Fruit fly (Drosophila melanogaster) whole organism, pupa: Measurements from ENCODE around the gene Vm34Ca.

Source experiments
- CG10348 ChIP-seq: fragments of 200-800 bp; sonication (Bioruptor generic); IDR thresholded peaks from 2 replicates; pipeline ENCODE4 v1.3.6; 2022; ENCODE audit warnings: missing biosample characterization, missing genetic modification characterization
- CG12605 ChIP-seq: fragments of 200-800 bp; sonication (Bioruptor generic); IDR thresholded peaks from 2 replicates; pipeline ENCODE4 v1.3.6; 2022; ENCODE audit warnings: missing biosample characterization, missing genetic modification characterization
- CG13204 ChIP-seq: fragments of 200-800 bp; sonication (Bioruptor generic); optimal IDR thresholded peaks from 2 replicates; lab custom pipeline; 2018; ENCODE audit warnings: missing biosample characterization, mild to moderate bottlenecking, missing genetic modification characterization, moderate library complexity
- CG14655 ChIP-seq: fragments of 200-800 bp; sonication (Bioruptor generic); optimal IDR thresholded peaks from 3 replicates; lab custom pipeline; 2017; ENCODE audit warnings: mild to moderate bottlenecking, missing biosample characterization, missing genetic modification reagents, missing genetic modification characterization
- CG15710 ChIP-seq: fragments of 200-800 bp; sonication (Bioruptor generic); optimal IDR thresholded peaks from 2 replicates; lab custom pipeline; 2018; ENCODE audit warnings: missing biosample characterization, mild to moderate bottlenecking, missing genetic modification characterization, moderate library complexity
- CG17806 ChIP-seq: fragments of 200-800 bp; sonication (Bioruptor generic); optimal IDR thresholded peaks from 2 replicates; lab custom pipeline; 2018; ENCODE audit warnings: missing biosample characterization, mild to moderate bottlenecking, missing genetic modification characterization, moderate library complexity
- CG32121 ChIP-seq: fragments of 200-800 bp; sonication (Bioruptor generic); IDR thresholded peaks from 2 replicates; pipeline ENCODE4 v1.3.6; 2022; ENCODE audit warnings: missing biosample characterization, missing genetic modification characterization
- CG34367 ChIP-seq: fragments of 200-800 bp; sonication (Bioruptor generic); optimal IDR thresholded peaks from 2 replicates; lab custom pipeline; 2018; ENCODE audit warnings: missing biosample characterization, mild to moderate bottlenecking, missing genetic modification characterization
- CG4496 ChIP-seq: fragments of 200-800 bp; sonication (Bioruptor generic); IDR thresholded peaks from 3 replicates; pipeline ENCODE4 v1.3.6; 2022; ENCODE audit warnings: missing biosample characterization, missing genetic modification characterization
- CG8159 ChIP-seq: fragments of 200-800 bp; sonication (Bioruptor generic); optimal IDR thresholded peaks from 3 replicates; lab custom pipeline; 2018; ENCODE audit warnings: missing biosample characterization, mild to moderate bottlenecking, missing genetic modification characterization, moderate library complexity
- CG8301 ChIP-seq: fragments of 200-800 bp; sonication (Bioruptor generic); optimal IDR thresholded peaks from 2 replicates; lab custom pipeline; 2018; ENCODE audit warnings: missing biosample characterization, mild to moderate bottlenecking, missing genetic modification characterization
- CG9948 ChIP-seq: fragments of 200-800 bp; sonication (Bioruptor generic); optimal IDR thresholded peaks from 2 replicates; lab custom pipeline; 2018; ENCODE audit warnings: missing biosample characterization, mild to moderate bottlenecking, missing genetic modification characterization, moderate library complexity
- D1 ChIP-seq: fragments of 200-800 bp; sonication (Bioruptor generic); optimal IDR thresholded peaks from 2 replicates; lab custom pipeline; 2018; ENCODE audit warnings: missing biosample characterization, mild to moderate bottlenecking, missing genetic modification characterization, moderate library complexity
- EcR ChIP-seq: fragments of 200-800 bp; sonication (Bioruptor generic); optimal IDR thresholded peaks from 3 replicates; lab custom pipeline; 2019; ENCODE audit warnings: missing biosample characterization, missing genetic modification characterization, mild to moderate bottlenecking, moderate library complexity, missing genetic modification reagents
- Ets98B ChIP-seq: fragments of 200-800 bp; sonication (Bioruptor generic); IDR thresholded peaks from 2 replicates; pipeline ENCODE4 v1.3.6; 2022; ENCODE audit warnings: missing biosample characterization, missing genetic modification characterization
- Pif1A ChIP-seq: fragments of 200-800 bp; sonication (Bioruptor generic); optimal IDR thresholded peaks from 3 replicates; lab custom pipeline; 2016; ENCODE audit warnings: missing biosample characterization, missing genetic modification characterization
- Pif1B ChIP-seq: fragments of 200-800 bp; sonication (Bioruptor generic); optimal IDR thresholded peaks from 3 replicates; lab custom pipeline; 2016; ENCODE audit warnings: missing biosample characterization, missing genetic modification characterization
- Snoo ChIP-seq: fragments of 200-800 bp; sonication (Bioruptor generic); optimal IDR thresholded peaks from 3 replicates; lab custom pipeline; 2017; ENCODE audit warnings: missing biosample characterization, mild to moderate bottlenecking, missing genetic modification characterization, inconsistent platforms
- fd96Ca ChIP-seq: fragments of 200-800 bp; sonication (Bioruptor generic); IDR thresholded peaks from 3 replicates; pipeline ENCODE4 v1.3.6; 2022; ENCODE audit warnings: missing biosample characterization, missing genetic modification characterization
- gl ChIP-seq: fragments of 200-800 bp; sonication (Bioruptor generic); optimal IDR thresholded peaks from 2 replicates; lab custom pipeline; 2018; ENCODE audit warnings: missing biosample characterization, mild to moderate bottlenecking, missing genetic modification characterization
- rn ChIP-seq: fragments of 200-800 bp; sonication (Bioruptor generic); IDR thresholded peaks from 2 replicates; pipeline ENCODE4 v1.3.6; 2022; ENCODE audit warnings: missing biosample characterization, missing genetic modification characterization

Gene Vm34Ca

dm6 chr2L:13378488-13378964, 32.9 kb downstream of the Vm34Ca start, which contains the start of the genes CG9302 and beta'COP:
TSS of gene CG9302 (minus strand) at chr2L:13378538.
TSS of gene beta'COP (plus strand) at chr2L:13378902.
- TF ChIP-seq CG32121 (GFP tag; lab: Robert Waterston, UW): peak; percentile 36; the same call in 1 of the 2 replicates
- TF ChIP-seq CG17806 (tag; lab: Kevin White, UChicago): peak; percentile 38
- TF ChIP-seq Pif1B (GFP tag; lab: Kevin White, UChicago): no peak
- peak; percentile 57 for TF ChIP-seq Snoo (tag; lab: Kevin White, UChicago)
- peak; percentile 34; the same call in 1 of the 2 replicates for TF ChIP-seq Ets98B (GFP tag; lab: Robert Waterston, UW)
- no peak for TF ChIP-seq CG14655 (GFP tag; lab: Kevin White, UChicago)
- TF ChIP-seq CG9948: peak; percentile 58
- 0 out of 3 replicates have a peak, but pooled peaks have one; percentile 43 for TF ChIP-seq fd96Ca (GFP tag; lab: Robert Waterston, UW)
- peak; percentile 86 for TF ChIP-seq CG15710 (tag; lab: Kevin White, UChicago)
- no peak for TF ChIP-seq gl
- no peak for TF ChIP-seq Pif1A (GFP tag; lab: Kevin White, UChicago)
- TF ChIP-seq CG13204 (GFP tag; lab: Kevin White, UChicago): no peak
- no peak for TF ChIP-seq EcR
- TF ChIP-seq CG10348 (GFP tag; lab: Robert Waterston, UW): 0 out of 2 replicates have a peak, but pooled peaks have one; percentile 22
- no peak for TF ChIP-seq CG4496 (GFP tag; lab: Robert Waterston, UW)
- TF ChIP-seq rn (GFP tag; lab: Robert Waterston, UW): no peak
- TF ChIP-seq CG8159: no peak
- TF ChIP-seq D1: no peak
- TF ChIP-seq, all 21 proteins: peak for 8

dm6 chr2L:13376086-13376485, 35.3 kb downstream of the Vm34Ca start:
- TF ChIP-seq rn (GFP tag; lab: Robert Waterston, UW): no peak
- no peak for TF ChIP-seq CG17806 (tag; lab: Kevin White, UChicago)
- TF ChIP-seq CG13204 (GFP tag; lab: Kevin White, UChicago): no peak
- TF ChIP-seq CG10348 (GFP tag; lab: Robert Waterston, UW): no peak
- no peak for TF ChIP-seq CG9948
- no peak for TF ChIP-seq CG8301
- no peak for TF ChIP-seq EcR
- TF ChIP-seq gl: no peak
- no peak for TF ChIP-seq Pif1A (GFP tag; lab: Kevin White, UChicago)
- no peak for TF ChIP-seq CG32121 (GFP tag; lab: Robert Waterston, UW)
- no peak for TF ChIP-seq D1
- no peak for TF ChIP-seq CG34367 (tag; lab: Kevin White, UChicago)
- no peak for TF ChIP-seq CG8159
- TF ChIP-seq Ets98B (GFP tag; lab: Robert Waterston, UW): no peak
- no peak for TF ChIP-seq CG14655 (GFP tag; lab: Kevin White, UChicago)

- TF ChIP-seq CG15710 (tag; lab: Kevin White, UChicago) (peak; percentile 96), CG4496 (GFP tag; lab: Robert Waterston, UW) (peak; percentile 92), CG12605 (GFP tag; lab: Robert Waterston, UW) (peak; percentile 59), CG8159 (peak; percentile 96), Ets98B (GFP tag; lab: Robert Waterston, UW) (peak; percentile 90), rn (GFP tag; lab: Robert Waterston, UW) (peak; percentile 90), D1 (no peak), fd96Ca (GFP tag; lab: Robert Waterston, UW) (peak; percentile 93), Snoo (tag; lab: Kevin White, UChicago) (peak; percentile 96), Pif1A (GFP tag; lab: Kevin White, UChicago) (no peak), CG10348 (GFP tag; lab: Robert Waterston, UW) (peak; percentile 90), gl (peak; percentile 80), CG9948 (peak; percentile 97), CG8301 (peak; percentile 93), CG34367 (tag; lab: Kevin White, UChicago) (peak; percentile 92), CG14655 (GFP tag; lab: Kevin White, UChicago) (peak; percentile 97), Pif1B (GFP tag; lab: Kevin White, UChicago) (peak; percentile 94), CG13204 (GFP tag; lab: Kevin White, UChicago) (no peak), CG32121 (GFP tag; lab: Robert Waterston, UW) (peak; percentile 94), CG17806 (tag; lab: Kevin White, UChicago) (peak; percentile 93), EcR (no peak)
- TF ChIP-seq, all 21 proteins: peak for 17
Measured at dm6 chr2L:13373435-13374242, 37.8 kb downstream of the Vm34Ca start, which contains the start of the genes Bdp1 and CG6565. TSS of gene Bdp1 (minus strand) at chr2L:13373890. TSS of gene CG6565 (plus strand) at chr2L:13374019.

dm6 chr2L:13370762-13371161, 40.7 kb downstream of the Vm34Ca start, which contains the start of gene ND-B22:
TSS of gene ND-B22 (minus strand) at chr2L:13371110.
- TF ChIP-seq CG9948: no peak
- peak; percentile 17 for TF ChIP-seq CG15710 (tag; lab: Kevin White, UChicago)
- peak; percentile 38 for TF ChIP-seq Snoo (tag; lab: Kevin White, UChicago)
- no peak for TF ChIP-seq rn (GFP tag; lab: Robert Waterston, UW)
- no peak for TF ChIP-seq gl
- TF ChIP-seq CG13204 (GFP tag; lab: Kevin White, UChicago): no peak
- TF ChIP-seq, all 21 proteins: peak for 2

- no peak for TF ChIP-seq EcR
- peak; percentile 25 for TF ChIP-seq gl
- peak; percentile 71 for TF ChIP-seq Pif1B (GFP tag; lab: Kevin White, UChicago)
- TF ChIP-seq D1: peak; percentile 58
- no peak; the same call in 2 of the 3 replicates for TF ChIP-seq fd96Ca (GFP tag; lab: Robert Waterston, UW)
- TF ChIP-seq CG15710 (tag; lab: Kevin White, UChicago): peak; percentile 76
- peak; percentile 65 for TF ChIP-seq CG17806 (tag; lab: Kevin White, UChicago)
- peak; percentile 58; the same call in 2 of the 3 replicates for TF ChIP-seq CG4496 (GFP tag; lab: Robert Waterston, UW)
- peak; percentile 74 for TF ChIP-seq Snoo (tag; lab: Kevin White, UChicago)
- TF ChIP-seq CG8159: peak; percentile 66
- TF ChIP-seq Ets98B (GFP tag; lab: Robert Waterston, UW): peak; percentile 83
- TF ChIP-seq rn (GFP tag; lab: Robert Waterston, UW): peak; percentile 41; the same call in 1 of the 2 replicates
- TF ChIP-seq CG10348 (GFP tag; lab: Robert Waterston, UW): no peak
- TF ChIP-seq CG14655 (GFP tag; lab: Kevin White, UChicago): no peak
- TF ChIP-seq Pif1A (GFP tag; lab: Kevin White, UChicago): peak; percentile 84
- TF ChIP-seq CG9948: peak; percentile 39
- TF ChIP-seq CG32121 (GFP tag; lab: Robert Waterston, UW): peak; percentile 59
- peak; percentile 59 for TF ChIP-seq CG34367 (tag; lab: Kevin White, UChicago)
- TF ChIP-seq CG12605 (GFP tag; lab: Robert Waterston, UW): peak; percentile 63
- TF ChIP-seq CG8301: peak; percentile 65
- TF ChIP-seq CG13204 (GFP tag; lab: Kevin White, UChicago): no peak
Measured at dm6 chr2L:13368940-13369339, 42.5 kb downstream of the Vm34Ca start, which contains the start of gene CG31855. TSS of gene CG31855 (plus strand) at chr2L:13369204.
